Worm (Caenorhabditis elegans): ENCODE results near the gene T13H5.1.

DNA sequence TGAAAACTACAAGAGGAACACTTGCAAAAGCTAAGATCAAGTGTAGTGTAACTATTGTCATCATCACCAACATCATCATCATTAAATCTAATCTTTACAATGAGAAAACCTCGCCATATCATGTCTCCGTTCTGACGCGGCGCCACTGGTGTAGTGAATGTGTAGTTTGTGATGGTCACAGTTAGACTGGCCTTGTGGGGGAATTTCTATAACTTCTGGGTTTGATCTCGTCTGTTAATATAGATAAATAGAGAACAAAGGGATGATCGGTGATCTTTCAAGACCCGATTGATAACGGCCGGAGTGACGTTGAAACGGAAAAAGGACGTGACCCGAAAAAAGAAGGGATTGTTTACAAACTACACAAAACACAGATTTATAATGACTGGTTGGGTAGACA is 68.1 kb downstream of the T13H5.1 start:
- TF ChIP-seq unc-39 (tag; optimal IDR thresholded peaks at IDR 0.05), result no peak
- no peak for TF ChIP-seq nhr-237 (tag; optimal IDR thresholded peaks at IDR 0.05)
